Fruit fly (Drosophila melanogaster): ENCODE data around the gene CG5641.

dm6 chr3R:12442601-12443533 lies 13.8 kb upstream of the CG5641 start:
- no peak for TF ChIP-seq CG8478 (optimal IDR thresholded peaks at IDR 0.05)
- no peak for TF ChIP-seq CTCF (optimal IDR thresholded peaks at IDR 0.05)

Measured in S2 (cell line).